Worm (Caenorhabditis elegans): ENCODE results near the gene hpo-36.

ce11 chrV:3715488-3716019, 23.6 kb downstream of the hpo-36 start, which contains the start of gene nrsn-1:
- TF ChIP-seq pes-1 (GFP tag; IDR thresholded peaks at IDR 0.05) (no peak), flt-1 (GFP tag; IDR thresholded peaks at IDR 0.05) (no peak), ama-1 (optimal IDR thresholded peaks at IDR 0.05) (no peak), tbx-37 (GFP tag; conservative IDR thresholded peaks at IDR 0.05) (no peak), B0310.2 (tag; optimal IDR thresholded peaks at IDR 0.05) (no peak), ceh-13 (GFP tag; optimal IDR thresholded peaks at IDR 0.05) (no peak), ceh-36 (tag; optimal IDR thresholded peaks at IDR 0.05) (no peak), ets-7 (tag; optimal IDR thresholded peaks at IDR 0.05) (no peak), tra-4 (tag; optimal IDR thresholded peaks at IDR 0.05) (no peak), aly-1 (tag; optimal IDR thresholded peaks at IDR 0.05) (no peak), F13C5.2 (tag; optimal IDR thresholded peaks at IDR 0.05) (no peak)

All from whole organism, early embryonic.